Fruit fly (Drosophila melanogaster) whole organism, wandering third instar larva: ENCODE measurements around the gene HP5.

ENCODE experiments used
- Abd-B ChIP-seq: fragments of >200 bp; optimal IDR thresholded peaks from 2 replicates; lab custom pipeline; 2017; ENCODE audit warnings: missing biosample characterization, missing genetic modification characterization
- CG32264 ChIP-seq: fragments of 200-800 bp; sonication (Bioruptor generic); optimal IDR thresholded peaks from 2 replicates; lab custom pipeline; 2016; ENCODE audit warnings: missing biosample characterization, missing genetic modification characterization
- CG9705 ChIP-seq: fragments of 200-800 bp; sonication (Bioruptor generic); optimal IDR thresholded peaks from 2 replicates; lab custom pipeline; 2018; ENCODE audit warnings: missing biosample characterization, mild to moderate bottlenecking, missing genetic modification characterization
- CrebA ChIP-seq: fragments of 200-800 bp; sonication (Bioruptor generic); optimal IDR thresholded peaks from 2 replicates; lab custom pipeline; 2016; ENCODE audit warnings: missing biosample characterization, mild to moderate bottlenecking, missing genetic modification characterization, borderline replicate concordance
- Dfd ChIP-seq: fragments of >200 bp; optimal IDR thresholded peaks from 2 replicates; lab custom pipeline; 2017; ENCODE audit warnings: missing biosample characterization, missing genetic modification characterization
- Dif ChIP-seq: fragments of 200-275, 200-300 bp; sonication (Bioruptor generic); optimal IDR thresholded peaks from 2 replicates; lab custom pipeline; 2018; ENCODE audit warnings: missing biosample characterization, missing genetic modification characterization; ENCODE audit not compliant: partially characterized antibody
- GATAd ChIP-seq: sonication (Bioruptor generic); optimal IDR thresholded peaks from 2 replicates; lab custom pipeline; 2016; ENCODE audit warnings: missing biosample characterization, missing genetic modification characterization
- Hnf4 ChIP-seq: fragments of 200-800 bp; sonication (Bioruptor generic); optimal IDR thresholded peaks from 2 replicates; lab custom pipeline; 2016; ENCODE audit warnings: missing biosample characterization, mild to moderate bottlenecking, missing genetic modification characterization
- Jra ChIP-seq: sonication (Bioruptor generic); optimal IDR thresholded peaks from 2 replicates; lab custom pipeline; 2016; ENCODE audit warnings: missing biosample characterization, missing genetic modification characterization
- Mio ChIP-seq: sonication (Bioruptor generic); optimal IDR thresholded peaks from 2 replicates; lab custom pipeline; 2016; ENCODE audit warnings: missing biosample characterization, missing genetic modification characterization
- N ChIP-seq: fragments of >200 bp; optimal IDR thresholded peaks from 2 replicates; lab custom pipeline; 2018; ENCODE audit warnings: missing biosample characterization, missing external identifiers, missing genetic modification characterization
- OdsH ChIP-seq: fragments of 200-800 bp; sonication (Bioruptor generic); optimal IDR thresholded peaks from 2 replicates; lab custom pipeline; 2016; ENCODE audit warnings: missing biosample characterization, mild to moderate bottlenecking, missing genetic modification characterization
- Rel ChIP-seq, 2 experiments: fragments of 200-800 bp; sonication (Bioruptor generic) in 1 of 2; optimal IDR thresholded peaks; 2 replicates in 1 of 2; 3 replicates in 1 of 2; lab custom pipeline; 2016 to 2019; ENCODE audit warnings: mild to moderate bottlenecking in 2 of 2, missing biosample characterization in 2 of 2, missing genetic modification characterization in 2 of 2, moderate library complexity in 1 of 2
- Sp1 ChIP-seq: fragments of 200-800 bp; sonication (Bioruptor generic); optimal IDR thresholded peaks from 3 replicates; lab custom pipeline; 2019; ENCODE audit warnings: missing biosample characterization, mild to moderate bottlenecking, missing genetic modification characterization, moderate library complexity
- Vsx2 ChIP-seq: fragments of 200-300, 225-300 bp; sonication (Bioruptor generic); optimal IDR thresholded peaks from 2 replicates; lab custom pipeline; 2018; ENCODE audit warnings: missing biosample characterization, missing genetic modification characterization; ENCODE audit not compliant: partially characterized antibody
- br ChIP-seq: fragments of 200-800 bp; sonication (Bioruptor generic); optimal IDR thresholded peaks from 2 replicates; lab custom pipeline; 2016; ENCODE audit warnings: missing biosample characterization, missing genetic modification characterization
- brk ChIP-seq: fragments of 200-800 bp; sonication (Bioruptor generic); optimal IDR thresholded peaks from 2 replicates; lab custom pipeline; 2016; ENCODE audit warnings: missing biosample characterization, mild to moderate bottlenecking, missing genetic modification characterization
- dl ChIP-seq, 2 experiments: fragments of 175-275, 200-275 bp in 1 of 2; fragments of 200-275 bp in 1 of 2; sonication (Bioruptor generic); optimal IDR thresholded peaks; lab custom pipeline; 2018; ENCODE audit warnings: mild to moderate bottlenecking in 2 of 2, missing biosample characterization in 2 of 2, missing genetic modification characterization in 2 of 2, moderate library complexity in 2 of 2; ENCODE audit not compliant: partially characterized antibody in 2 of 2, insufficient read depth in 1 of 2
- dmrt93B ChIP-seq: fragments of 200-800 bp; sonication (Bioruptor generic); optimal IDR thresholded peaks from 2 replicates; lab custom pipeline; 2018; ENCODE audit warnings: missing biosample characterization, mild to moderate bottlenecking, missing genetic modification characterization
- dsf ChIP-seq: sonication (Bioruptor generic); optimal IDR thresholded peaks from 2 replicates; lab custom pipeline; 2016; ENCODE audit warnings: missing biosample characterization, missing genetic modification characterization, borderline replicate concordance
- ey ChIP-seq: fragments of 200-800 bp; sonication (Bioruptor generic); optimal IDR thresholded peaks from 2 replicates; lab custom pipeline; 2016; ENCODE audit warnings: missing biosample characterization, missing genetic modification characterization
- foxo ChIP-seq, 2 experiments: fragments of 200-800 bp; sonication (Bioruptor generic); optimal IDR thresholded peaks; 2 replicates in 1 of 2; 3 replicates in 1 of 2; lab custom pipeline; 2016 to 2017; ENCODE audit warnings: missing biosample characterization in 2 of 2, missing genetic modification characterization in 2 of 2
- fru ChIP-seq: fragments of 200-800 bp; sonication (Bioruptor generic); optimal IDR thresholded peaks from 3 replicates; lab custom pipeline; 2016; ENCODE audit warnings: missing biosample characterization, mild to moderate bottlenecking, missing genetic modification characterization
- h ChIP-seq: fragments of 200-800 bp; sonication (Bioruptor generic); optimal IDR thresholded peaks from 3 replicates; lab custom pipeline; 2016; ENCODE audit warnings: missing biosample characterization, mild to moderate bottlenecking, missing genetic modification characterization
- lola ChIP-seq: fragments of >200 bp; optimal IDR thresholded peaks from 2 replicates; lab custom pipeline; 2017; ENCODE audit warnings: missing biosample characterization, missing genetic modification characterization
- pan ChIP-seq: fragments of >200 bp; optimal IDR thresholded peaks from 2 replicates; lab custom pipeline; 2017
- psq ChIP-seq: fragments of 200-800 bp; sonication (Bioruptor generic); optimal IDR thresholded peaks from 3 replicates; lab custom pipeline; 2017; ENCODE audit warnings: missing biosample characterization, mild to moderate bottlenecking, missing genetic modification characterization, moderate library complexity
- sv ChIP-seq: fragments of 200-800 bp; sonication (Bioruptor generic); optimal IDR thresholded peaks from 3 replicates; lab custom pipeline; 2016; ENCODE audit warnings: missing biosample characterization, missing genetic modification characterization
- tai ChIP-seq: sonication (Bioruptor generic); optimal IDR thresholded peaks from 2 replicates; lab custom pipeline; 2016; ENCODE audit warnings: missing biosample characterization, missing genetic modification characterization
- usp ChIP-seq: fragments of >200 bp; optimal IDR thresholded peaks from 2 replicates; lab custom pipeline; 2017; ENCODE audit warnings: missing biosample characterization, missing genetic modification characterization
- woc ChIP-seq: sonication (Bioruptor generic); optimal IDR thresholded peaks from 2 replicates; lab custom pipeline; 2016; ENCODE audit warnings: missing biosample characterization, mild to moderate bottlenecking, missing genetic modification characterization

Gene HP5

dm6 chrX:11457149-11457548 lies 2.6 kb downstream of the HP5 start:
- TF ChIP-seq Sp1 (GFP tag; lab: Kevin White, UChicago) (no peak), br (GFP tag; lab: Kevin White, UChicago) (no peak), dmrt93B (no peak), Vsx2 (no peak), dl (GFP tag; optimal IDR thresholded peaks at IDR 0.05; lab: Kevin White, UChicago; ENCODE audit: insufficient read depth in 1 of 2, partially characterized antibody in 2 of 2) (no peak), Dfd (GFP tag; lab: Kevin White, UChicago) (no peak), Mio (GFP tag; lab: Kevin White, UChicago) (no peak), Abd-B (GFP tag; lab: Kevin White, UChicago) (no peak), OdsH (no peak), CG9705 (GFP tag; lab: Kevin White, UChicago) (no peak), N (no peak), usp (no peak), pan (no peak)
- TF ChIP-seq, all 38 proteins: peak for 0

- no peak for TF ChIP-seq Rel (GFP tag; optimal IDR thresholded peaks at IDR 0.05; lab: Kevin White, UChicago)
- TF ChIP-seq Rel (tag; optimal IDR thresholded peaks at IDR 0.05; lab: Kevin White, UChicago): no peak
- TF ChIP-seq Abd-B (GFP tag; lab: Kevin White, UChicago): no peak
- TF ChIP-seq woc (GFP tag; lab: Kevin White, UChicago): no peak
- TF ChIP-seq brk (GFP tag; lab: Kevin White, UChicago): no peak
- TF ChIP-seq tai: no peak
- TF ChIP-seq Jra: no peak
Measured at dm6 chrX:11458912-11459836, 4.6 kb downstream of the HP5 start, which contains the start of gene CG43155. CG43155 (plus strand) TSS chrX:11459786.

- no peak for TF ChIP-seq Mio (GFP tag; lab: Kevin White, UChicago)
- no peak for TF ChIP-seq psq
- TF ChIP-seq, all 38 proteins: peak for 0
Measured at dm6 chrX:11464047-11464446, 9.5 kb downstream of the HP5 start.

dm6 chrX:11466757-11467156 lies 12.2 kb downstream of the HP5 start:
- TF ChIP-seq Dfd (GFP tag; lab: Kevin White, UChicago) (no peak), dmrt93B (no peak), woc (GFP tag; lab: Kevin White, UChicago) (no peak), fru (GFP tag; lab: Kevin White, UChicago) (no peak), Mio (GFP tag; lab: Kevin White, UChicago) (no peak), Jra (no peak), br (GFP tag; lab: Kevin White, UChicago) (no peak), tai (no peak), foxo (GFP tag; optimal IDR thresholded peaks at IDR 0.05; lab: Kevin White, UChicago) (no peak), psq (no peak), Sp1 (GFP tag; lab: Kevin White, UChicago) (no peak)

dm6 chrX:11468304-11468703 lies 13.7 kb downstream of the HP5 start:
- no peak for TF ChIP-seq CG32264 (GFP tag; lab: Kevin White, UChicago)

dm6 chrX:11476758-11477157 lies 22.2 kb downstream of the HP5 start, which contains the start of gene Cyp4g15:
Cyp4g15 (plus strand) TSS chrX:11477058.
- TF ChIP-seq dmrt93B (no peak), Dif (GFP tag; lab: Kevin White, UChicago) (no peak), psq (no peak), Mio (GFP tag; lab: Kevin White, UChicago) (no peak), Dfd (GFP tag; lab: Kevin White, UChicago) (no peak)

- no peak for TF ChIP-seq usp
- TF ChIP-seq Hnf4: no peak
- TF ChIP-seq N: no peak
- no peak for TF ChIP-seq ey (GFP tag; lab: Kevin White, UChicago)
- TF ChIP-seq CrebA (GFP tag; lab: Kevin White, UChicago): peak; percentile 94
- no peak for TF ChIP-seq brk (GFP tag; lab: Kevin White, UChicago)
- peak; percentile 18 for TF ChIP-seq Jra
- TF ChIP-seq h: peak; percentile 5
- TF ChIP-seq dsf (GFP tag; lab: Kevin White, UChicago): no peak
- TF ChIP-seq GATAd (GFP tag; lab: Kevin White, UChicago): no peak
- no peak for TF ChIP-seq CG32264 (GFP tag; lab: Kevin White, UChicago)
- TF ChIP-seq Dif (GFP tag; lab: Kevin White, UChicago): no peak
- TF ChIP-seq woc (GFP tag; lab: Kevin White, UChicago): no peak
- no peak for TF ChIP-seq dmrt93B
- TF ChIP-seq foxo (GFP tag; optimal IDR thresholded peaks at IDR 0.05; lab: Kevin White, UChicago): peak in 1 of 2 experiments; percentile 28
- no peak for TF ChIP-seq lola (GFP tag; lab: Kevin White, UChicago)
- no peak for TF ChIP-seq Dfd (GFP tag; lab: Kevin White, UChicago)
- no peak for TF ChIP-seq sv (GFP tag; lab: Kevin White, UChicago)
- TF ChIP-seq Abd-B (GFP tag; lab: Kevin White, UChicago): no peak
- no peak for TF ChIP-seq Sp1 (GFP tag; lab: Kevin White, UChicago)
Measured at dm6 chrX:11483297-11483696, 28.7 kb downstream of the HP5 start, which contains the start of gene Uba5. Uba5 (plus strand) TSS chrX:11483518.
